Fruit fly (Drosophila melanogaster) whole organism, embryonic: Measurements from ENCODE around the gene CG32176.

ENCODE experiments used
- Abd-B ChIP-seq: fragments of 200-800 bp; sonication (Bioruptor generic); optimal IDR thresholded peaks from 2 replicates; lab custom pipeline; 2018; ENCODE audit warnings: missing biosample characterization, mild to moderate bottlenecking, missing genetic modification characterization, moderate library complexity
- Aef1 ChIP-seq: fragments of 200-800 bp; sonication (Bioruptor generic); IDR thresholded peaks from 3 replicates; pipeline ENCODE4 v1.3.6; 2022; ENCODE audit warnings: missing biosample characterization, missing genetic modification characterization
- Atf3 ChIP-seq: fragments of 200-800 bp; sonication (Bioruptor generic); optimal IDR thresholded peaks from 3 replicates; lab custom pipeline; 2016; ENCODE audit warnings: missing biosample characterization, missing genetic modification characterization
- C15 ChIP-seq: fragments of 200-800 bp; sonication (Bioruptor generic); IDR thresholded peaks from 3 replicates; pipeline ENCODE4 v1.3.6; 2022; ENCODE audit warnings: missing biosample characterization, missing genetic modification characterization
- CG10209 ChIP-seq: fragments of 200-800 bp; sonication (Bioruptor generic); optimal IDR thresholded peaks from 3 replicates; lab custom pipeline; 2017; ENCODE audit warnings: missing biosample characterization, mild to moderate bottlenecking, missing genetic modification characterization, missing genetic modification reagents
- CG10462 ChIP-seq: fragments of 200-800 bp; sonication (Bioruptor generic); optimal IDR thresholded peaks from 2 replicates; lab custom pipeline; 2016; ENCODE audit warnings: missing biosample characterization, missing genetic modification characterization
- CG11696 ChIP-seq: fragments of 200-800 bp; sonication (Bioruptor generic); IDR thresholded peaks from 2 replicates; pipeline ENCODE4 v1.3.6; 2022; ENCODE audit warnings: missing biosample characterization, missing genetic modification characterization
- CG11723 ChIP-seq: fragments of 200-800 bp; sonication (Bioruptor generic); optimal IDR thresholded peaks from 2 replicates; lab custom pipeline; 2017; ENCODE audit warnings: missing biosample characterization, mild to moderate bottlenecking, missing genetic modification characterization
- CG12219 ChIP-seq: fragments of 200-800 bp; sonication (Bioruptor generic); optimal IDR thresholded peaks from 3 replicates; lab custom pipeline; 2018; ENCODE audit warnings: missing biosample characterization, mild to moderate bottlenecking, missing genetic modification characterization
- CG12659 ChIP-seq: fragments of 200-800 bp; sonication (Bioruptor generic); optimal IDR thresholded peaks from 3 replicates; lab custom pipeline; 2017; ENCODE audit warnings: mild to moderate bottlenecking, missing biosample characterization, missing genetic modification reagents, missing genetic modification characterization
- CG13775 ChIP-seq: fragments of 200-800 bp; sonication (Bioruptor generic); optimal IDR thresholded peaks from 3 replicates; lab custom pipeline; 2017; ENCODE audit warnings: missing biosample characterization, mild to moderate bottlenecking, missing genetic modification characterization
- CG1529 ChIP-seq: fragments of 200-800 bp; sonication (Bioruptor generic); optimal IDR thresholded peaks from 3 replicates; lab custom pipeline; 2018; ENCODE audit warnings: missing biosample characterization, missing genetic modification characterization
- CG17186 ChIP-seq: fragments of 200-800 bp; sonication (Bioruptor generic); optimal IDR thresholded peaks from 3 replicates; lab custom pipeline; 2017; ENCODE audit warnings: missing biosample characterization, missing genetic modification reagents, missing genetic modification characterization
- CG18599 ChIP-seq: fragments of 200-800 bp; sonication (Bioruptor generic); optimal IDR thresholded peaks from 3 replicates; lab custom pipeline; 2017; ENCODE audit warnings: missing biosample characterization, missing genetic modification characterization, mild to moderate bottlenecking, moderate library complexity, missing genetic modification reagents
- CG18619 ChIP-seq: fragments of 200-800 bp; sonication (Bioruptor generic); optimal IDR thresholded peaks from 3 replicates; lab custom pipeline; 2017; ENCODE audit warnings: missing biosample characterization, mild to moderate bottlenecking, missing genetic modification characterization
- CG4820 ChIP-seq: fragments of 200-800 bp; sonication (Bioruptor generic); optimal IDR thresholded peaks from 3 replicates; lab custom pipeline; 2016; ENCODE audit warnings: missing biosample characterization, missing genetic modification characterization
- CG4854 ChIP-seq: fragments of 200-800 bp; sonication (Bioruptor generic); optimal IDR thresholded peaks from 2 replicates; lab custom pipeline; 2016; ENCODE audit warnings: missing biosample characterization, missing genetic modification characterization, inconsistent platforms
- CG6683 ChIP-seq: fragments of 200-800 bp; sonication (Bioruptor generic); optimal IDR thresholded peaks from 2 replicates; lab custom pipeline; 2017; ENCODE audit warnings: missing biosample characterization, mild to moderate bottlenecking, missing genetic modification characterization, missing genetic modification reagents
- CG6765 ChIP-seq: fragments of 200-800 bp; sonication (Bioruptor generic); optimal IDR thresholded peaks from 3 replicates; lab custom pipeline; 2017; ENCODE audit warnings: missing biosample characterization, mild to moderate bottlenecking, missing genetic modification characterization
- CG7928 ChIP-seq: fragments of 200-800 bp; sonication (Bioruptor generic); optimal IDR thresholded peaks from 2 replicates; lab custom pipeline; 2017; ENCODE audit warnings: missing biosample characterization, mild to moderate bottlenecking, missing genetic modification characterization
- CG9876 ChIP-seq: fragments of 200-800 bp; sonication (Bioruptor generic); optimal IDR thresholded peaks from 2 replicates; lab custom pipeline; 2016; ENCODE audit warnings: missing biosample characterization, missing genetic modification characterization
- D19A ChIP-seq: fragments of 200-800 bp; optimal IDR thresholded peaks from 3 replicates; lab custom pipeline; 2019; ENCODE audit warnings: missing biosample characterization, mild to moderate bottlenecking, missing genetic modification characterization, moderate library complexity
- Deaf1 ChIP-seq: fragments of 200-800 bp; optimal IDR thresholded peaks from 3 replicates; lab custom pipeline; 2019; ENCODE audit warnings: missing biosample characterization, mild to moderate bottlenecking, missing genetic modification characterization, moderate library complexity
- Gug ChIP-seq: fragments of 200-800 bp; sonication (Bioruptor generic); IDR thresholded peaks from 4 replicates; pipeline ENCODE4 v1.3.6; 2022; ENCODE audit warnings: missing biosample characterization, missing genetic modification characterization
- H2.0 ChIP-seq: fragments of 200-800 bp; sonication (Bioruptor generic); IDR thresholded peaks from 2 replicates; pipeline ENCODE4 v1.3.6; 2022; ENCODE audit warnings: missing biosample characterization, missing genetic modification characterization
- HmgZ ChIP-seq: fragments of 200-800 bp; sonication (Bioruptor generic); optimal IDR thresholded peaks from 2 replicates; lab custom pipeline; 2018; ENCODE audit warnings: missing biosample characterization, mild to moderate bottlenecking, missing genetic modification characterization
- Hmx ChIP-seq: fragments of 200-800 bp; sonication (Bioruptor generic); optimal IDR thresholded peaks from 2 replicates; lab custom pipeline; 2016; ENCODE audit warnings: missing biosample characterization, missing genetic modification characterization
- NFAT ChIP-seq: fragments of 200-800 bp; sonication (Bioruptor generic); IDR thresholded peaks from 2 replicates; pipeline ENCODE4 v1.3.6; 2022; ENCODE audit warnings: missing biosample characterization, missing genetic modification characterization
- Ptx1 ChIP-seq: fragments of 200-800 bp; sonication (Bioruptor generic); IDR thresholded peaks from 2 replicates; pipeline ENCODE4 v1.3.6; 2022; ENCODE audit warnings: missing biosample characterization, missing genetic modification characterization
- Scr ChIP-seq: fragments of 200-800 bp; sonication (Bioruptor generic); IDR thresholded peaks from 2 replicates; pipeline ENCODE4 v1.3.6; 2022; ENCODE audit warnings: missing biosample characterization, missing genetic modification characterization; ENCODE audit not compliant: partially characterized antibody
- Sry-δ ChIP-seq: fragments of 200-800 bp; sonication (Bioruptor generic); optimal IDR thresholded peaks from 2 replicates; lab custom pipeline; 2016; ENCODE audit warnings: missing biosample characterization, missing genetic modification characterization
- bab2 ChIP-seq: fragments of 200-800 bp; sonication (Bioruptor generic); optimal IDR thresholded peaks from 2 replicates; lab custom pipeline; 2016; ENCODE audit warnings: missing biosample characterization, missing genetic modification characterization
- cato ChIP-seq: fragments of 200-800 bp; sonication (Bioruptor generic); optimal IDR thresholded peaks from 2 replicates; lab custom pipeline; 2016; ENCODE audit warnings: missing biosample characterization, missing genetic modification characterization, borderline replicate concordance
- en ChIP-seq: fragments of 200-800 bp; sonication (Bioruptor generic); optimal IDR thresholded peaks from 2 replicates; lab custom pipeline; 2016; ENCODE audit warnings: missing biosample characterization, missing genetic modification characterization
- eve ChIP-seq, 2 experiments: fragments of >200 bp; optimal IDR thresholded peaks; 2 replicates each; lab custom pipeline; 2017; ENCODE audit warnings: missing biosample characterization in 2 of 2, missing genetic modification characterization in 2 of 2
- fd64A ChIP-seq: fragments of 200-800 bp; sonication (Bioruptor generic); optimal IDR thresholded peaks from 3 replicates; lab custom pipeline; 2018; ENCODE audit warnings: missing biosample characterization, mild to moderate bottlenecking, missing genetic modification characterization
- gfzf ChIP-seq: fragments of 200-800 bp; sonication (Bioruptor generic); optimal IDR thresholded peaks from 2 replicates; lab custom pipeline; 2016; ENCODE audit warnings: missing biosample characterization, mild to moderate bottlenecking, missing genetic modification characterization, moderate library complexity
- jumu ChIP-seq: fragments of 200-800 bp; sonication (Bioruptor generic); optimal IDR thresholded peaks from 3 replicates; lab custom pipeline; 2016; ENCODE audit warnings: missing biosample characterization, missing genetic modification characterization
- ken ChIP-seq: fragments of 200-800 bp; sonication (Bioruptor generic); IDR thresholded peaks from 3 replicates; pipeline ENCODE4 v1.3.6; 2022; ENCODE audit warnings: missing biosample characterization, missing genetic modification characterization
- knrl ChIP-seq: fragments of 200-800 bp; sonication (Bioruptor generic); IDR thresholded peaks from 3 replicates; pipeline ENCODE4 v1.3.6; 2022; ENCODE audit warnings: missing biosample characterization, missing genetic modification characterization; ENCODE audit not compliant: partially characterized antibody
- mld ChIP-seq: fragments of 200-800 bp; sonication (Bioruptor generic); IDR thresholded peaks from 3 replicates; pipeline ENCODE4 v1.3.6; 2022; ENCODE audit warnings: missing biosample characterization, missing genetic modification characterization; ENCODE audit not compliant: partially characterized antibody
- pita ChIP-seq: fragments of 200-800 bp; sonication (Bioruptor generic); optimal IDR thresholded peaks from 2 replicates; lab custom pipeline; 2017; ENCODE audit warnings: missing biosample characterization, mild to moderate bottlenecking, missing genetic modification characterization
- pzg ChIP-seq: fragments of 200-800 bp; sonication (Bioruptor generic); optimal IDR thresholded peaks from 3 replicates; lab custom pipeline; 2018; ENCODE audit warnings: missing biosample characterization, mild to moderate bottlenecking, missing genetic modification characterization, moderate library complexity
- row ChIP-seq: fragments of 200-800 bp; sonication (Bioruptor generic); IDR thresholded peaks from 3 replicates; pipeline ENCODE4 v1.3.6; 2022; ENCODE audit warnings: missing biosample characterization, missing genetic modification characterization
- sc ChIP-seq, 3 experiments: fragments of >200 bp in 2 of 3; fragments of 200-800 bp in 1 of 3; sonication (Bioruptor generic) in 1 of 3; optimal IDR thresholded peaks; 2 replicates in 2 of 3; 3 replicates in 1 of 3; lab custom pipeline; 2017; ENCODE audit warnings: mild to moderate bottlenecking in 1 of 3, missing biosample characterization in 1 of 3, missing genetic modification characterization in 1 of 3, missing genetic modification reagents in 1 of 3
- schlank ChIP-seq: fragments of 200-800 bp; sonication (Bioruptor generic); optimal IDR thresholded peaks from 2 replicates; lab custom pipeline; 2018; ENCODE audit warnings: missing biosample characterization, mild to moderate bottlenecking, missing genetic modification characterization
- sens-2 ChIP-seq: fragments of 200-800 bp; sonication (Bioruptor generic); IDR thresholded peaks from 2 replicates; pipeline ENCODE4 v1.3.6; 2022; ENCODE audit warnings: missing biosample characterization, missing genetic modification characterization
- so ChIP-seq: fragments of 200-800 bp; sonication (Bioruptor generic); IDR thresholded peaks from 3 replicates; pipeline ENCODE4 v1.3.6; 2022; ENCODE audit warnings: missing biosample characterization, missing genetic modification characterization
- tap ChIP-seq: fragments of 200-800 bp; optimal IDR thresholded peaks from 3 replicates; lab custom pipeline; 2019; ENCODE audit warnings: missing biosample characterization, mild to moderate bottlenecking, missing genetic modification characterization, moderate library complexity
- toy ChIP-seq: fragments of 200-800 bp; sonication (Bioruptor generic); IDR thresholded peaks from 2 replicates; pipeline ENCODE4 v1.3.6; 2022; ENCODE audit warnings: missing biosample characterization, missing genetic modification characterization
- zfh2 ChIP-seq: fragments of 200-800 bp; sonication (Bioruptor generic); optimal IDR thresholded peaks from 2 replicates; lab custom pipeline; 2016; ENCODE audit warnings: missing biosample characterization, missing genetic modification characterization

The CG32176 gene

dm6 chr3L:17475979-17476393, 42.3 kb downstream of the CG32176 start, which contains the start of gene CG34250 (continued):
- TF ChIP-seq eve (GFP tag; optimal IDR thresholded peaks at IDR 0.05; lab: Kevin White, UChicago) (no peak), Aef1 (no peak), gfzf (GFP tag; lab: Kevin White, UChicago) (peak; percentile 39), mld (GFP tag; lab: Robert Waterston, UW) (no peak), CG10209 (GFP tag; lab: Kevin White, UChicago) (peak; percentile 39), CG11696 (GFP tag; lab: Robert Waterston, UW) (no peak), CG7928 (GFP tag; lab: Kevin White, UChicago) (peak; percentile 54), CG12219 (GFP tag; lab: Kevin White, UChicago) (no peak), toy (GFP tag; lab: Robert Waterston, UW) (no peak), CG6683 (GFP tag; lab: Kevin White, UChicago) (no peak), Abd-B (peak; percentile 46), row (peak; percentile 47; the same call in 1 of the 3 replicates), zfh2 (peak; percentile 14), CG18619 (peak; percentile 46), Sry-δ (GFP tag; lab: Kevin White, UChicago) (peak; percentile 90), sens-2 (no peak), Scr (GFP tag; lab: Robert Waterston, UW) (peak; percentile 82), CG6765 (GFP tag; lab: Kevin White, UChicago) (no peak), pita (GFP tag; lab: Kevin White, UChicago) (peak; percentile 71), schlank (tag; lab: Kevin White, UChicago) (no peak), knrl (GFP tag; lab: Robert Waterston, UW) (peak; percentile 83), Deaf1 (peak; percentile 3), tap (tag; lab: Kevin White, UChicago) (no peak), H2.0 (GFP tag; lab: Robert Waterston, UW) (no peak), cato (GFP tag; lab: Kevin White, UChicago) (no peak), en (GFP tag; lab: Kevin White, UChicago) (no peak), fd64A (GFP tag; lab: Kevin White, UChicago) (no peak), pzg (GFP tag; lab: Kevin White, UChicago) (peak; percentile 84), Atf3 (GFP tag; lab: Kevin White, UChicago) (no peak), CG13775 (GFP tag; lab: Kevin White, UChicago) (peak; percentile 59), HmgZ (tag; lab: Kevin White, UChicago) (peak; percentile 59), CG17186 (GFP tag; lab: Kevin White, UChicago) (peak; percentile 14), NFAT (no peak; the same call in 1 of the 2 replicates), CG9876 (GFP tag; lab: Kevin White, UChicago) (peak; percentile 31), CG10462 (peak; percentile 17), sc (optimal IDR thresholded peaks at IDR 0.05; lab: Kevin White, UChicago) (no peak), sc (GFP tag; optimal IDR thresholded peaks at IDR 0.05; lab: Kevin White, UChicago) (no peak), CG12659 (GFP tag; lab: Kevin White, UChicago) (peak; percentile 79), Gug (GFP tag; lab: Robert Waterston, UW) (no peak; the same call in 3 of the 4 replicates), ken (GFP tag; lab: Robert Waterston, UW) (no peak), D19A (tag; lab: Kevin White, UChicago) (peak; percentile 37), CG4854 (GFP tag; lab: Kevin White, UChicago) (peak; percentile 37), Ptx1 (no peak), so (GFP tag; lab: Robert Waterston, UW) (no peak), CG18599 (GFP tag; lab: Kevin White, UChicago) (peak; percentile 26), CG4820 (no peak), C15 (no peak), Hmx (GFP tag; lab: Kevin White, UChicago) (no peak), jumu (GFP tag; lab: Kevin White, UChicago) (no peak), bab2 (GFP tag; lab: Kevin White, UChicago) (no peak), CG11723 (GFP tag; lab: Kevin White, UChicago) (no peak), CG1529 (GFP tag; lab: Kevin White, UChicago) (no peak)
